Worm (Caenorhabditis elegans) whole organism, L4 larva: Measurements from ENCODE around the gene C03H5.5.

ENCODE experiments used
- Y105C5A.15 ChIP-seq: fragments of 200-800 bp; sonication (Bioruptor generic); IDR thresholded peaks from 2 replicates; pipeline ENCODE4 v1.3.6; 2022; ENCODE audit warnings: missing genetic modification characterization, missing compliant biosample characterization
- ama-1 ChIP-seq: fragments of 150-350 bp; optimal IDR thresholded peaks from 2 replicates; lab custom pipeline; 2014; ENCODE audit warnings: inconsistent platforms, mixed read lengths
- ces-1 ChIP-seq: fragments of 150-350 bp; sonication (generic microtip); optimal IDR thresholded peaks from 4 replicates; lab custom pipeline; 2014; ENCODE audit warnings: missing biosample characterization, missing genetic modification reagents, missing genetic modification characterization
- cey-2 ChIP-seq: sonication (generic microtip); optimal IDR thresholded peaks from 3 replicates; lab custom pipeline; 2017; ENCODE audit warnings: missing genetic modification characterization, mild to moderate bottlenecking, missing compliant biosample characterization, antibody characterized with exemption, borderline replicate concordance; ENCODE audit not compliant: insufficient read depth
- ctbp-1 ChIP-seq: fragments of 200-800 bp; sonication (Bioruptor generic); IDR thresholded peaks from 2 replicates; pipeline ENCODE4 v1.3.6; 2022; ENCODE audit warnings: missing genetic modification reagents, missing genetic modification characterization, missing compliant biosample characterization
- dpl-1 ChIP-seq: fragments of 150-350 bp; optimal IDR thresholded peaks from 2 replicates; lab custom pipeline; 2014; ENCODE audit warnings: missing biosample characterization, missing genetic modification reagents, missing genetic modification characterization
- madf-5 ChIP-seq, 2 experiments: fragments of 200-800 bp; sonication (Bioruptor generic); IDR thresholded peaks; 2 replicates each; pipeline ENCODE4 v1.3.6; 2022; ENCODE audit warnings: missing compliant biosample characterization in 2 of 2, missing genetic modification characterization in 2 of 2
- nhr-76 ChIP-seq: fragments of 150-350 bp; optimal IDR thresholded peaks from 2 replicates; lab custom pipeline; 2014; ENCODE audit warnings: missing biosample characterization, missing genetic modification characterization
- pha-4 ChIP-seq, 2 experiments: fragments of 150-350 bp in 1 of 2; fragments of 200-800 bp in 1 of 2; sonication (Bioruptor generic) in 1 of 2; IDR thresholded peaks in 1 of 2; optimal IDR thresholded peaks in 1 of 2; 2 replicates each; pipeline versions ENCODE4 v1.3.6 to Lab custom; 2014 to 2022; ENCODE audit warnings: missing genetic modification characterization in 2 of 2, missing genetic modification reagents in 2 of 2, missing biosample characterization in 1 of 2, missing compliant biosample characterization in 1 of 2
- snpc-4 ChIP-seq: fragments of 150-350 bp; optimal IDR thresholded peaks from 2 replicates; lab custom pipeline; 2014; ENCODE audit warnings: missing biosample characterization, missing genetic modification characterization
- unc-62 ChIP-seq, 3 experiments: fragments of 150-350 bp in 1 of 3; sonication (generic microtip); optimal IDR thresholded peaks in 2 of 3; peaks in 1 of 3; 1 replicate in 1 of 3; 2 replicates in 2 of 3; lab custom pipeline; 2014 to 2017; ENCODE audit warnings: missing biosample characterization in 3 of 3, missing genetic modification characterization in 3 of 3, missing genetic modification reagents in 3 of 3, missing genotype in 1 of 3
- zag-1 ChIP-seq: fragments of 150-350 bp; optimal IDR thresholded peaks from 2 replicates; lab custom pipeline; 2014; ENCODE audit warnings: missing biosample characterization, missing genetic modification characterization
- ztf-11 ChIP-seq: fragments of 150-350 bp; optimal IDR thresholded peaks from 2 replicates; lab custom pipeline; 2014; ENCODE audit warnings: missing biosample characterization, missing genetic modification characterization

DNA sequence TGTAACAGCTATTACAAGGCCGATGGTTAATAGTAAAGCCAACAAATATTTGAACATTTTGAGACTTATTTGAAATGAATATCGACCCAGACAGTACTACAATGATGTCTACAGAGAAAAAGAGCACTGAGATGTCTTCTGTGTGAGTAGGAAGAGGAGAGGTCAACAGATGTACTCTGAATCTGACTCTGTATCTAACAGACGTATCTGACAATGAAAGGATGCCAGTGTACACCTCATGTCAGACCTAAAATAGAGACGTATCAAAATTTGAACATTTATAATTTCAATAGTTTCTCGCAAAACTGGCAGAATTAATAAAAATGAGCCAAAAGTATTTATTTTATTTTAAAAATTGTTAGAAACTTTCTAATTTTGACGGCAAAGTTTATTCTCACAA lies 37.9 kb upstream of the C03H5.5 start, which contains the start of gene C24H12.8:
- no peak for TF ChIP-seq ces-1 (GFP tag; lab: Kevin White, UChicago)
- TF ChIP-seq pha-4 (GFP tag; IDR thresholded peaks at IDR 0.05; lab: Robert Waterston, UW): no peak
- no peak for TF ChIP-seq pha-4 (tag; optimal IDR thresholded peaks at IDR 0.05; lab: Kevin White, UChicago)
- TF ChIP-seq Y105C5A.15: no peak
- no peak for TF ChIP-seq unc-62 (GFP tag; optimal IDR thresholded peaks at IDR 0.05 in 1 of 2; lab: Kevin White, UChicago)
- no peak for TF ChIP-seq unc-62 (tag; optimal IDR thresholded peaks at IDR 0.05; lab: Kevin White, UChicago)
- no peak for TF ChIP-seq zag-1 (tag; lab: Kevin White, UChicago)
- no peak for TF ChIP-seq dpl-1 (GFP tag; lab: Kevin White, UChicago)
- TF ChIP-seq snpc-4 (tag; lab: Kevin White, UChicago): no peak
- TF ChIP-seq ama-1 (lab: Kevin White, UChicago): no peak
- no peak for TF ChIP-seq madf-5 (GFP tag; IDR thresholded peaks at IDR 0.05; lab: Robert Waterston, UW)
- TF ChIP-seq ztf-11: no peak
- no peak for TF ChIP-seq cey-2 (tag; lab: Kevin White, UChicago)
- TF ChIP-seq ctbp-1 (GFP tag; lab: Robert Waterston, UW): no peak
- no peak for TF ChIP-seq nhr-76
